Fruit fly (Drosophila melanogaster) whole organism, embryonic: ENCODE results near the gene CG14515.
A peak's percentile ranks its signal among the peaks of the same experiment; 100 is the strongest.

Experiments
- Bgb ChIP-seq: fragments of 200-800 bp; sonication (Bioruptor generic); IDR thresholded peaks from 2 replicates; pipeline ENCODE4 v1.3.6; 2022; ENCODE audit warnings: missing biosample characterization, missing genetic modification characterization; ENCODE audit not compliant: partially characterized antibody
- CG10366 ChIP-seq: fragments of 200-800 bp; sonication (Bioruptor generic); IDR thresholded peaks from 2 replicates; pipeline ENCODE4 v1.3.6; 2022; ENCODE audit warnings: missing biosample characterization, missing genetic modification characterization
- CG11695 ChIP-seq: fragments of 200-800 bp; sonication (Bioruptor generic); IDR thresholded peaks from 3 replicates; pipeline ENCODE4 v1.3.6; 2022; ENCODE audit warnings: missing biosample characterization, missing genetic modification characterization
- CG12299 ChIP-seq: fragments of 200-800 bp; sonication (Bioruptor generic); optimal IDR thresholded peaks from 2 replicates; lab custom pipeline; 2018; ENCODE audit warnings: missing biosample characterization, mild to moderate bottlenecking, missing genetic modification characterization
- CG13424 ChIP-seq: fragments of 200-800 bp; sonication (Bioruptor generic); optimal IDR thresholded peaks from 2 replicates; lab custom pipeline; 2019; ENCODE audit warnings: missing biosample characterization, mild to moderate bottlenecking, missing genetic modification characterization, moderate library complexity
- CG13775 ChIP-seq: fragments of 200-800 bp; sonication (Bioruptor generic); optimal IDR thresholded peaks from 3 replicates; lab custom pipeline; 2017; ENCODE audit warnings: missing biosample characterization, mild to moderate bottlenecking, missing genetic modification characterization
- CG14014 ChIP-seq: fragments of 200-800 bp; sonication (Bioruptor generic); IDR thresholded peaks from 2 replicates; pipeline ENCODE4 v1.3.6; 2022; ENCODE audit warnings: missing biosample characterization, missing genetic modification characterization
- CG15696 ChIP-seq: fragments of 200-800 bp; sonication (Bioruptor generic); optimal IDR thresholded peaks from 2 replicates; lab custom pipeline; 2019; ENCODE audit warnings: missing biosample characterization, mild to moderate bottlenecking, missing genetic modification characterization, moderate library complexity
- CG16863 ChIP-seq: fragments of 200-800 bp; sonication (Bioruptor generic); optimal IDR thresholded peaks from 3 replicates; lab custom pipeline; 2016; ENCODE audit warnings: missing biosample characterization, missing genetic modification characterization
- CG17361 ChIP-seq: fragments of 200-800 bp; sonication (Bioruptor generic); IDR thresholded peaks from 3 replicates; pipeline ENCODE4 v1.3.6; 2022; ENCODE audit warnings: missing biosample characterization, missing genetic modification characterization
- CG18476 ChIP-seq: fragments of 200-800 bp; sonication (Bioruptor generic); optimal IDR thresholded peaks from 2 replicates; lab custom pipeline; 2016; ENCODE audit warnings: missing biosample characterization, mild to moderate bottlenecking, missing genetic modification characterization
- CG2712 ChIP-seq: fragments of 200-800 bp; optimal IDR thresholded peaks from 3 replicates; lab custom pipeline; 2019; ENCODE audit warnings: missing biosample characterization, mild to moderate bottlenecking, missing genetic modification characterization, moderate library complexity
- CG2889 ChIP-seq: fragments of 200-800 bp; sonication (Bioruptor generic); IDR thresholded peaks from 3 replicates; pipeline ENCODE4 v1.3.6; 2022; ENCODE audit warnings: missing biosample characterization, missing genetic modification characterization
- CG32532 ChIP-seq: fragments of 200-800 bp; sonication (Bioruptor generic); IDR thresholded peaks from 2 replicates; pipeline ENCODE4 v1.3.6; 2022; ENCODE audit warnings: missing biosample characterization, missing genetic modification characterization
- CG33557 ChIP-seq: fragments of 200-800 bp; sonication (Bioruptor generic); optimal IDR thresholded peaks from 2 replicates; lab custom pipeline; 2019; ENCODE audit warnings: missing biosample characterization, mild to moderate bottlenecking, missing genetic modification characterization, moderate library complexity
- CG4820 ChIP-seq: fragments of 200-800 bp; sonication (Bioruptor generic); optimal IDR thresholded peaks from 3 replicates; lab custom pipeline; 2016; ENCODE audit warnings: missing biosample characterization, missing genetic modification characterization
- CG7357 ChIP-seq: fragments of 200-800 bp; sonication (Bioruptor generic); IDR thresholded peaks from 3 replicates; pipeline ENCODE4 v1.3.6; 2022; ENCODE audit warnings: missing biosample characterization, missing genetic modification characterization
- CG9215 ChIP-seq: fragments of 200-800 bp; sonication (Bioruptor generic); IDR thresholded peaks from 2 replicates; pipeline ENCODE4 v1.3.6; 2022; ENCODE audit warnings: missing biosample characterization, missing genetic modification characterization
- CG9609 ChIP-seq: fragments of 200-800 bp; sonication (Bioruptor generic); optimal IDR thresholded peaks from 3 replicates; lab custom pipeline; 2016; ENCODE audit warnings: missing biosample characterization, missing genetic modification characterization
- CoRest ChIP-seq: fragments of 200-800 bp; sonication (Bioruptor generic); optimal IDR thresholded peaks from 3 replicates; lab custom pipeline; 2018; ENCODE audit warnings: missing biosample characterization, mild to moderate bottlenecking, missing genetic modification characterization, moderate library complexity
- Dad ChIP-seq: fragments of 200-800 bp; sonication (Bioruptor generic); optimal IDR thresholded peaks from 3 replicates; lab custom pipeline; 2016; ENCODE audit warnings: missing biosample characterization, missing genetic modification characterization
- Elba2 ChIP-seq: fragments of 200-800 bp; sonication (Bioruptor generic); optimal IDR thresholded peaks from 3 replicates; lab custom pipeline; 2016; ENCODE audit warnings: missing biosample characterization, missing genetic modification characterization
- Ets97D ChIP-seq: fragments of 200-800 bp; sonication (Bioruptor generic); optimal IDR thresholded peaks from 3 replicates; lab custom pipeline; 2016; ENCODE audit warnings: missing biosample characterization, missing genetic modification characterization
- Fer2 ChIP-seq: fragments of 200-800 bp; sonication (Bioruptor generic); optimal IDR thresholded peaks from 2 replicates; lab custom pipeline; 2018; ENCODE audit warnings: missing biosample characterization, mild to moderate bottlenecking, missing genetic modification characterization, moderate library complexity
- Hey ChIP-seq: fragments of 200-800 bp; sonication (Bioruptor generic); optimal IDR thresholded peaks from 3 replicates; lab custom pipeline; 2018; ENCODE audit warnings: missing biosample characterization, mild to moderate bottlenecking, missing genetic modification characterization
- Med ChIP-seq: fragments of 200-800 bp; sonication (Bioruptor generic); peaks from one replicate; lab custom pipeline; 2016; ENCODE audit warnings: missing biosample characterization, missing genetic modification characterization, mild to moderate bottlenecking, inconsistent platforms, moderate library complexity
- Meics ChIP-seq: fragments of 200-800 bp; sonication (Bioruptor generic); optimal IDR thresholded peaks from 2 replicates; lab custom pipeline; 2017; ENCODE audit warnings: missing biosample characterization, mild to moderate bottlenecking, missing genetic modification characterization
- Neu2 ChIP-seq: fragments of 200-800 bp; sonication (Bioruptor generic); optimal IDR thresholded peaks from 3 replicates; lab custom pipeline; 2016; ENCODE audit warnings: missing biosample characterization, missing genetic modification characterization, borderline replicate concordance
- Nf-YA ChIP-seq: fragments of 200-800 bp; sonication (Bioruptor generic); IDR thresholded peaks from 2 replicates; pipeline ENCODE4 v1.3.6; 2022; ENCODE audit warnings: missing biosample characterization, missing genetic modification characterization
- ap ChIP-seq: fragments of 200-800 bp; sonication (Bioruptor generic); IDR thresholded peaks from 2 replicates; pipeline ENCODE4 v1.3.6; 2022; ENCODE audit warnings: missing biosample characterization, missing genetic modification characterization
- br ChIP-seq: fragments of >200 bp; optimal IDR thresholded peaks from 2 replicates; lab custom pipeline; 2017
- cg ChIP-seq: fragments of 200-800 bp; sonication (Bioruptor generic); optimal IDR thresholded peaks from 3 replicates; lab custom pipeline; 2019; ENCODE audit warnings: missing biosample characterization, mild to moderate bottlenecking, missing genetic modification characterization, moderate library complexity
- chif ChIP-seq, 2 experiments: fragments of 200-800 bp; sonication (Bioruptor generic); optimal IDR thresholded peaks; 3 replicates each; lab custom pipeline; 2016; ENCODE audit warnings: missing biosample characterization in 2 of 2, missing genetic modification characterization in 2 of 2
- dati ChIP-seq: fragments of 200-800 bp; sonication (Bioruptor generic); IDR thresholded peaks from 2 replicates; pipeline ENCODE4 v1.3.6; 2022; ENCODE audit warnings: missing biosample characterization, missing genetic modification characterization
- eyg ChIP-seq: fragments of 200-800 bp; sonication (Bioruptor generic); optimal IDR thresholded peaks from 3 replicates; lab custom pipeline; 2016; ENCODE audit warnings: missing biosample characterization, missing genetic modification characterization
- gem ChIP-seq: fragments of 200-800 bp; sonication (Bioruptor generic); optimal IDR thresholded peaks from 2 replicates; lab custom pipeline; 2019; ENCODE audit warnings: missing biosample characterization, mild to moderate bottlenecking, missing genetic modification characterization, moderate library complexity
- ham ChIP-seq: fragments of 200-800 bp; sonication (Bioruptor generic); IDR thresholded peaks from 2 replicates; pipeline ENCODE4 v1.3.6; 2022; ENCODE audit warnings: missing biosample characterization, missing genetic modification characterization
- hb ChIP-seq: fragments of 200-800 bp; sonication (Bioruptor generic); IDR thresholded peaks from 3 replicates; pipeline ENCODE4 v1.3.6; 2022; ENCODE audit warnings: missing biosample characterization, missing genetic modification characterization; ENCODE audit not compliant: partially characterized antibody
- hth ChIP-seq: fragments of >200 bp; optimal IDR thresholded peaks from 2 replicates; lab custom pipeline; 2017; ENCODE audit warnings: inconsistent platforms
- inv ChIP-seq: fragments of 200-800 bp; sonication (Bioruptor generic); IDR thresholded peaks from 2 replicates; pipeline ENCODE4 v1.3.6; 2022; ENCODE audit warnings: missing biosample characterization, missing genetic modification characterization; ENCODE audit not compliant: partially characterized antibody
- lov ChIP-seq, 2 experiments: fragments of 200-800 bp in 1 of 2; fragments of >200 bp in 1 of 2; sonication (Bioruptor generic) in 1 of 2; IDR thresholded peaks in 1 of 2; optimal IDR thresholded peaks in 1 of 2; 2 replicates in 1 of 2; 3 replicates in 1 of 2; pipeline versions ENCODE4 v1.3.6 to Lab custom; 2017 to 2022; ENCODE audit warnings: missing biosample characterization in 1 of 2, missing genetic modification characterization in 1 of 2
- pfk ChIP-seq: fragments of 200-800 bp; sonication (Bioruptor generic); optimal IDR thresholded peaks from 2 replicates; lab custom pipeline; 2018; ENCODE audit warnings: missing biosample characterization, mild to moderate bottlenecking, missing genetic modification characterization, moderate library complexity
- salm ChIP-seq: fragments of 200-800 bp; sonication (Bioruptor generic); optimal IDR thresholded peaks from 2 replicates; lab custom pipeline; 2018; ENCODE audit warnings: missing biosample characterization, mild to moderate bottlenecking, missing genetic modification characterization
- schlank ChIP-seq: fragments of 200-800 bp; sonication (Bioruptor generic); optimal IDR thresholded peaks from 2 replicates; lab custom pipeline; 2018; ENCODE audit warnings: missing biosample characterization, mild to moderate bottlenecking, missing genetic modification characterization
- seq ChIP-seq: fragments of 200-800 bp; sonication (Bioruptor generic); IDR thresholded peaks from 2 replicates; pipeline ENCODE4 v1.3.6; 2022; ENCODE audit warnings: missing biosample characterization, missing genetic modification characterization
- sim ChIP-seq: fragments of 200-800 bp; sonication (Bioruptor generic); IDR thresholded peaks from 2 replicates; pipeline ENCODE4 v1.3.6; 2022; ENCODE audit warnings: missing biosample characterization, missing genetic modification characterization
- slp2 ChIP-seq: fragments of 200-800 bp; sonication (Bioruptor generic); optimal IDR thresholded peaks from 2 replicates; lab custom pipeline; 2016; ENCODE audit warnings: missing biosample characterization, missing genetic modification characterization
- sob ChIP-seq: fragments of 200-800 bp; sonication (Bioruptor generic); IDR thresholded peaks from 2 replicates; pipeline ENCODE4 v1.3.6; 2022; ENCODE audit warnings: missing biosample characterization, missing genetic modification characterization
- sqz ChIP-seq: fragments of 200-800 bp; sonication (Bioruptor generic); optimal IDR thresholded peaks from 3 replicates; lab custom pipeline; 2018; ENCODE audit warnings: missing biosample characterization, mild to moderate bottlenecking, missing genetic modification characterization
- tin ChIP-seq: fragments of 200-800 bp; sonication (Bioruptor generic); optimal IDR thresholded peaks from 3 replicates; lab custom pipeline; 2016; ENCODE audit warnings: missing biosample characterization, missing genetic modification characterization
- ttk ChIP-seq: fragments of 200-800 bp; sonication (Bioruptor generic); IDR thresholded peaks from 2 replicates; pipeline ENCODE4 v2.1.2; 2022; ENCODE audit warnings: missing biosample characterization, missing genetic modification characterization

The CG14515 gene

DNA sequence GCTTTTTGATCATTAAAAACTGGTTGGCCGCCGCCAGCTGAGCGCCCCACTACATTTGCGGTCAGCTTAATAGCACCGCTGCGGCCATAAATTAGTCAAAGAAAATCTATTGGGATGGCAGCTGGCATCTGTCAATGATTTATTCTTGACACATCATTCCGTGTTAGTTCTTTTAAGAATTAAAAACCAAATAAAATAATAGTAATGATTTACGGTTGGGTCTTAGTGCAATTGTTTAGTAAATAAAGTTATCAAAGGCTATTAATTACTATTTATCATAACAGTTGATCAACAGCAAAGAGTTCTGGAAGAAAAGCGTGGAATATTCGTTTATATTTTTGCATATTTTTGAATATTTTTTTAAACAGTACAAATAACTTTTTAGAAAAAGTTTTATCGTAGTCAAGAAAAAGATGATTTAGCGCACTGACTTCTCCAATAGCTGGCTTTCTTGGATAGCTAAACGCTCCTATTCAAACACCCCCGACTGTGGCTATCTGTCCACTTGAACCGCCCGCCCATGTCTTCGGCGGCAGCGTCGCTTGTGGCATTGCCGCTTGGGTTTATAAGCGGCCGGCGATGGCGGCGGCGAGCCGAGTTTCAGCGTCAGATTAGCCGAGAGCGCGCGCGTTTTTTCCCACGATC is at the start of gene CG14515 (continued):
- TF ChIP-seq Bgb: no peak
- no peak for TF ChIP-seq CG7357 (GFP tag; lab: Robert Waterston, UW)
- TF ChIP-seq hb: no peak
- TF ChIP-seq CG2712: peak; percentile 17
- no peak for TF ChIP-seq eyg (GFP tag; lab: Kevin White, UChicago)
- no peak for TF ChIP-seq Elba2 (GFP tag; lab: Kevin White, UChicago)
- TF ChIP-seq Nf-YA (GFP tag; lab: Robert Waterston, UW): no peak
- TF ChIP-seq gem (tag; lab: Kevin White, UChicago): peak; percentile 38
- no peak for TF ChIP-seq ap (GFP tag; lab: Robert Waterston, UW)
- TF ChIP-seq CG4820: no peak
- TF ChIP-seq Meics (GFP tag; lab: Kevin White, UChicago): no peak
- TF ChIP-seq ham (GFP tag; lab: Robert Waterston, UW): no peak
- TF ChIP-seq CG13775: no peak
- TF ChIP-seq lov (optimal IDR thresholded peaks at IDR 0.05; lab: Kevin White, UChicago): no peak
- TF ChIP-seq lov (GFP tag; IDR thresholded peaks at IDR 0.05; lab: Robert Waterston, UW): no peak
- no peak for TF ChIP-seq pfk (GFP tag; lab: Kevin White, UChicago)
- TF ChIP-seq Hey (tag; lab: Kevin White, UChicago): no peak
- no peak for TF ChIP-seq Neu2 (GFP tag; lab: Kevin White, UChicago)
- peak; percentile 44; the same call in 2 of the 3 replicates for TF ChIP-seq CG17361 (GFP tag; lab: Robert Waterston, UW)
- no peak for TF ChIP-seq ttk (GFP tag; lab: Robert Waterston, UW)
- TF ChIP-seq CG32532 (GFP tag; lab: Robert Waterston, UW): no peak
- no peak for TF ChIP-seq CG33557 (GFP tag; lab: Kevin White, UChicago)
- no peak for TF ChIP-seq dati (GFP tag; lab: Robert Waterston, UW)
- TF ChIP-seq Dad (GFP tag; lab: Kevin White, UChicago): no peak
- TF ChIP-seq cg (GFP tag; lab: Kevin White, UChicago): no peak
- no peak for TF ChIP-seq CG14014 (GFP tag; lab: Robert Waterston, UW)
- no peak for TF ChIP-seq CG9609 (GFP tag; lab: Kevin White, UChicago)
- no peak for TF ChIP-seq CG13424 (tag; lab: Kevin White, UChicago)
- no peak for TF ChIP-seq CG18476
- TF ChIP-seq sqz (GFP tag; lab: Kevin White, UChicago): no peak
- no peak for TF ChIP-seq inv (GFP tag; lab: Robert Waterston, UW)
- TF ChIP-seq Med (GFP tag; lab: Kevin White, UChicago): peak; percentile 40
- TF ChIP-seq salm (tag; lab: Kevin White, UChicago): no peak
- no peak for TF ChIP-seq CG9215 (GFP tag; lab: Robert Waterston, UW)
- TF ChIP-seq tin (GFP tag; lab: Kevin White, UChicago): no peak
- TF ChIP-seq schlank: no peak
- no peak for TF ChIP-seq chif (GFP tag; optimal IDR thresholded peaks at IDR 0.05; lab: Kevin White, UChicago)
- no peak for TF ChIP-seq slp2 (GFP tag; lab: Kevin White, UChicago)
- no peak for TF ChIP-seq CG16863 (GFP tag; lab: Kevin White, UChicago)
- no peak for TF ChIP-seq seq (GFP tag; lab: Robert Waterston, UW)
- TF ChIP-seq hth (lab: Kevin White, UChicago): no peak
- no peak for TF ChIP-seq CG2889 (GFP tag; lab: Robert Waterston, UW)
- TF ChIP-seq Ets97D (GFP tag; lab: Kevin White, UChicago): no peak
- TF ChIP-seq sob (GFP tag; lab: Robert Waterston, UW): no peak
- TF ChIP-seq CG12299 (tag; lab: Kevin White, UChicago): no peak
- TF ChIP-seq sim (GFP tag; lab: Robert Waterston, UW): no peak
- TF ChIP-seq CoRest: peak; percentile 11
- TF ChIP-seq CG11695: 0 out of 3 replicates have a peak, but pooled peaks have one; percentile 12
- no peak for TF ChIP-seq CG15696 (tag; lab: Kevin White, UChicago)
- TF ChIP-seq Fer2: no peak
- TF ChIP-seq CG10366 (GFP tag; lab: Robert Waterston, UW): no peak
- TF ChIP-seq br (lab: Kevin White, UChicago): no peak
